Worm (Caenorhabditis elegans) whole organism, midembryonic: Measurements from ENCODE around the gene W08G11.1.

Experiments used
- cog-1 ChIP-seq: sonication (generic microtip); optimal IDR thresholded peaks from 2 replicates; lab custom pipeline; 2016; ENCODE audit warnings: missing genetic modification characterization, missing compliant biosample characterization
- flt-1 ChIP-seq: fragments of 200-800 bp; sonication (Bioruptor generic); IDR thresholded peaks from 2 replicates; pipeline ENCODE4 v1.3.6; 2022; ENCODE audit warnings: missing genetic modification characterization, missing compliant biosample characterization
- tab-1 ChIP-seq: fragments of 200-800 bp; sonication (Bioruptor generic); IDR thresholded peaks from 2 replicates; pipeline ENCODE4 v1.3.6; 2022; ENCODE audit warnings: missing genetic modification characterization, missing compliant biosample characterization

- TF ChIP-seq flt-1 (GFP tag; lab: Robert Waterston, UW) (no peak), tab-1 (GFP tag; lab: Robert Waterston, UW) (no peak), cog-1 (tag; lab: Kevin White, UChicago) (no peak)
These were observed 36.1 kb downstream of the W08G11.1 start for ce11 chrV:16382949-16383348.
